Worm (Caenorhabditis elegans): ENCODE results near the gene M163.10.

Gene M163.10

DNA sequence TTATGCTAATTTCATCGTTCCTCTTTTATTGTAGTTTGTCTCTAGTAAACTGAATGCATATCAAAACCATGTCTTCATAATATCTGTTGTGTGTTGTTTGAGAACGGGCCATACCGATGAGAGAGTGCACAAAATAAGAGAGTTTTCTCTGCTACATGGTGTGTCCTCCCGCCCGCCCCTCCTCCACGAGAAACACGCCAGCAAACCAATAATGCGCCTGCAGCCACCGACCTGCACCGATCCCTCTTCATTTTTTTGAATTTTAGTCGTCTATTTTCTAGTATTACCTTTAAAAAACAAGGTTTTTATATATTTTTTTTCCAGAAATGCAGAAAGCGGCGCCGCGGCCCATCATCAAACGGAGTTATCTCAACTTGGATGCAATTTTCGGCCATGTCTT lies 9.5 kb downstream of the M163.10 start, which contains the start of gene gfi-3 (continued):
- no peak for TF ChIP-seq ztf-6 (GFP tag; IDR thresholded peaks at IDR 0.05)
- TF ChIP-seq ceh-27 (GFP tag; optimal IDR thresholded peaks at IDR 0.05) = peak; percentile 70
- no peak for TF ChIP-seq repo-1 (tag; optimal IDR thresholded peaks at IDR 0.05)
- TF ChIP-seq F55B11.4 (tag; optimal IDR thresholded peaks at IDR 0.05; ENCODE audit: borderline replicate concordance, insufficient read depth) = no peak
- TF ChIP-seq pbrm-1 (GFP tag; IDR thresholded peaks at IDR 0.05) = peak; percentile 76
- no peak for TF ChIP-seq D2030.7 (GFP tag; IDR thresholded peaks at IDR 0.05)
- no peak for TF ChIP-seq Y79H2A.3 (GFP tag; conservative IDR thresholded peaks at IDR 0.05)
- no peak for TF ChIP-seq attf-3 (GFP tag; conservative IDR thresholded peaks at IDR 0.05)
- TF ChIP-seq T07F8.4 (tag; optimal IDR thresholded peaks at IDR 0.05) = no peak
- no peak for TF ChIP-seq bed-2 (GFP tag; IDR thresholded peaks at IDR 0.05)
- no peak for TF ChIP-seq egrh-3 (GFP tag; IDR thresholded peaks at IDR 0.05)
- no peak for TF ChIP-seq atf-7 (tag; optimal IDR thresholded peaks at IDR 0.05)
- TF ChIP-seq somi-1 (GFP tag; optimal IDR thresholded peaks at IDR 0.05) = no peak
- TF ChIP-seq ztf-28 (GFP tag; IDR thresholded peaks at IDR 0.05) = no peak
- TF ChIP-seq nhr-27 (tag; optimal IDR thresholded peaks at IDR 0.05) = no peak
- no peak for TF ChIP-seq mel-28 (tag; optimal IDR thresholded peaks at IDR 0.05; ENCODE audit: borderline replicate concordance)
- TF ChIP-seq nhr-80 (tag; optimal IDR thresholded peaks at IDR 0.05) = peak; percentile 70
- TF ChIP-seq mcd-1 (GFP tag; IDR thresholded peaks at IDR 0.05) = peak; percentile 69
- TF ChIP-seq zim-3 (tag; optimal IDR thresholded peaks at IDR 0.05) = no peak
- TF ChIP-seq attf-6 (GFP tag; IDR thresholded peaks at IDR 0.05) = no peak
- TF ChIP-seq ZK185.1 (tag; optimal IDR thresholded peaks at IDR 0.05; ENCODE audit: poor library complexity, severe bottlenecking) = peak; percentile 65
- no peak for TF ChIP-seq rpc-1 (optimal IDR thresholded peaks at IDR 0.05)
- TF ChIP-seq rpc-1 (tag; optimal IDR thresholded peaks at IDR 0.05) = no peak
- no peak for TF ChIP-seq mes-4 (tag; optimal IDR thresholded peaks at IDR 0.05)
- no peak for TF ChIP-seq egl-44 (GFP tag; IDR thresholded peaks at IDR 0.05)
- TF ChIP-seq madf-3 (GFP tag; IDR thresholded peaks at IDR 0.05) = 0 out of 2 replicates have a peak, but pooled peaks have one; percentile 20
- TF ChIP-seq F37B4.10 (GFP tag; IDR thresholded peaks at IDR 0.05) = no peak
- peak; percentile 25 for TF ChIP-seq madf-10 (tag; optimal IDR thresholded peaks at IDR 0.05)
- peak; percentile 19; the same call in 1 of the 2 replicates for TF ChIP-seq cebp-1 (GFP tag; IDR thresholded peaks at IDR 0.05)
- TF ChIP-seq cebp-1 (tag; optimal IDR thresholded peaks at IDR 0.05) = peak; percentile 78
- no peak for TF ChIP-seq ceh-79 (tag; optimal IDR thresholded peaks at IDR 0.05)
- TF ChIP-seq Y53G8AR.9 (GFP tag; conservative IDR thresholded peaks at IDR 0.05) = no peak
- no peak for TF ChIP-seq die-1 (tag; optimal IDR thresholded peaks at IDR 0.05)
- TF ChIP-seq let-607 (tag; optimal IDR thresholded peaks at IDR 0.05) = peak in 1 of 2 experiments; percentile 11
- no peak for TF ChIP-seq ztf-22 (GFP tag; optimal IDR thresholded peaks at IDR 0.05)
- no peak for TF ChIP-seq madf-6 (GFP tag; IDR thresholded peaks at IDR 0.05)
- peak; percentile 84 for TF ChIP-seq lin-40 (tag; optimal IDR thresholded peaks at IDR 0.05)
- TF ChIP-seq snpc-4 (GFP tag; optimal IDR thresholded peaks at IDR 0.05) = no peak
- peak; percentile 67 to 92 (median 89) for TF ChIP-seq snpc-4 (tag; optimal IDR thresholded peaks at IDR 0.05)
- no peak for TF ChIP-seq F52B5.7 (tag; optimal IDR thresholded peaks at IDR 0.05)
- TF ChIP-seq ceh-40 (GFP tag; IDR thresholded peaks at IDR 0.05) = no peak
- no peak for TF ChIP-seq cebp-2 (GFP tag; IDR thresholded peaks at IDR 0.05)
- no peak for TF ChIP-seq snpc-1.1 (tag; optimal IDR thresholded peaks at IDR 0.05; ENCODE audit: insufficient read depth)
- TF ChIP-seq Y67H2A.10 (GFP tag; conservative IDR thresholded peaks at IDR 0.05) = no peak
- no peak for TF ChIP-seq fkh-3 (tag; optimal IDR thresholded peaks at IDR 0.05)
- no peak for TF ChIP-seq ceh-91 (GFP tag; IDR thresholded peaks at IDR 0.05)
- TF ChIP-seq Y95B8A.8 (GFP tag; IDR thresholded peaks at IDR 0.05) = no peak
- 0 out of 2 replicates have a peak, but pooled peaks have one; percentile 50 for TF ChIP-seq nfyb-1 (GFP tag; IDR thresholded peaks at IDR 0.05)
- TF ChIP-seq attf-5 (GFP tag; optimal IDR thresholded peaks at IDR 0.05) = peak; percentile 74
- TF ChIP-seq ekl-4 (GFP tag; IDR thresholded peaks at IDR 0.05) = no peak

Data from whole organism, young adult.